Fruit fly (Drosophila melanogaster) whole organism, prepupa: ENCODE results near the gene Slc25A46b.

Experiments used
- Blimp-1 ChIP-seq: fragments of 200-800 bp; sonication (Bioruptor generic); optimal IDR thresholded peaks from 3 replicates; lab custom pipeline; 2017; ENCODE audit warnings: missing biosample characterization, missing genetic modification characterization, mild to moderate bottlenecking, moderate library complexity, missing genetic modification reagents
- CG10631 ChIP-seq: fragments of 200-800 bp; sonication (Bioruptor generic); optimal IDR thresholded peaks from 2 replicates; lab custom pipeline; 2016; ENCODE audit warnings: missing biosample characterization, missing genetic modification characterization
- CG10669 ChIP-seq: fragments of 200-800 bp; sonication (Bioruptor generic); optimal IDR thresholded peaks from 3 replicates; lab custom pipeline; 2018; ENCODE audit warnings: missing biosample characterization, mild to moderate bottlenecking, missing genetic modification characterization, moderate library complexity
- CG11294 ChIP-seq: fragments of 200-800 bp; sonication (Bioruptor generic); IDR thresholded peaks from 2 replicates; pipeline ENCODE4 v1.3.6; 2022; ENCODE audit warnings: missing biosample characterization, missing genetic modification characterization
- CG11762 ChIP-seq: fragments of 200-800 bp; sonication (Bioruptor generic); optimal IDR thresholded peaks from 3 replicates; lab custom pipeline; 2016; ENCODE audit warnings: missing biosample characterization, missing genetic modification characterization; ENCODE audit not compliant: insufficient read depth
- CG11902 ChIP-seq: fragments of 200-800 bp; sonication (Bioruptor generic); optimal IDR thresholded peaks from 3 replicates; lab custom pipeline; 2016; ENCODE audit warnings: missing biosample characterization, missing genetic modification characterization
- CG15336 ChIP-seq: fragments of 200-800 bp; sonication (Bioruptor generic); IDR thresholded peaks from 2 replicates; pipeline ENCODE4 v1.3.6; 2022; ENCODE audit warnings: missing biosample characterization, missing genetic modification characterization
- CG16779 ChIP-seq: fragments of 200-800 bp; sonication (Bioruptor generic); optimal IDR thresholded peaks from 3 replicates; lab custom pipeline; 2017; ENCODE audit warnings: missing biosample characterization, mild to moderate bottlenecking, missing genetic modification characterization
- CG31627 ChIP-seq: fragments of 200-800 bp; sonication (Bioruptor generic); optimal IDR thresholded peaks from 3 replicates; lab custom pipeline; 2016; ENCODE audit warnings: missing biosample characterization, missing genetic modification characterization
- CG32006 ChIP-seq: fragments of 200-800 bp; sonication (Bioruptor generic); optimal IDR thresholded peaks from 3 replicates; lab custom pipeline; 2017; ENCODE audit warnings: missing biosample characterization, mild to moderate bottlenecking, missing genetic modification characterization
- CG34406 ChIP-seq: fragments of 200-800 bp; sonication (Bioruptor generic); optimal IDR thresholded peaks from 3 replicates; lab custom pipeline; 2016; ENCODE audit warnings: missing biosample characterization, missing genetic modification characterization
- CG3919 ChIP-seq: fragments of 200-800 bp; sonication (Bioruptor generic); optimal IDR thresholded peaks from 3 replicates; lab custom pipeline; 2016; ENCODE audit warnings: missing biosample characterization, missing genetic modification characterization
- CG6163 ChIP-seq: fragments of 200-800 bp; sonication (Bioruptor generic); IDR thresholded peaks from 3 replicates; pipeline ENCODE4 v1.3.6; 2022; ENCODE audit warnings: missing biosample characterization, missing genetic modification characterization
- CG6276 ChIP-seq: fragments of 200-800 bp; sonication (Bioruptor generic); optimal IDR thresholded peaks from 2 replicates; lab custom pipeline; 2017; ENCODE audit warnings: missing biosample characterization, mild to moderate bottlenecking, missing genetic modification characterization
- CG6792 ChIP-seq: fragments of 200-800 bp; sonication (Bioruptor generic); optimal IDR thresholded peaks from 3 replicates; lab custom pipeline; 2016; ENCODE audit warnings: missing biosample characterization, missing genetic modification characterization
- CG7368 ChIP-seq: fragments of 200-800 bp; sonication (Bioruptor generic); optimal IDR thresholded peaks from 3 replicates; lab custom pipeline; 2016; ENCODE audit warnings: missing biosample characterization, missing genetic modification characterization
- CG8319 ChIP-seq: fragments of 200-800 bp; sonication (Bioruptor generic); optimal IDR thresholded peaks from 3 replicates; lab custom pipeline; 2016; ENCODE audit warnings: missing biosample characterization, missing genetic modification characterization
- CG8632 ChIP-seq: fragments of 200-800 bp; sonication (Bioruptor generic); optimal IDR thresholded peaks from 3 replicates; lab custom pipeline; 2016; ENCODE audit warnings: missing biosample characterization, missing genetic modification characterization
- CG9139 ChIP-seq: fragments of 200-800 bp; sonication (Bioruptor generic); optimal IDR thresholded peaks from 3 replicates; lab custom pipeline; 2017; ENCODE audit warnings: missing biosample characterization, mild to moderate bottlenecking, missing genetic modification characterization
- Eip75B ChIP-seq: fragments of 200-800 bp; sonication (Bioruptor generic); optimal IDR thresholded peaks from 3 replicates; lab custom pipeline; 2016; ENCODE audit warnings: missing biosample characterization, missing genetic modification characterization
- Eip93F ChIP-seq: fragments of 200-800 bp; sonication (Bioruptor generic); optimal IDR thresholded peaks from 2 replicates; lab custom pipeline; 2016; ENCODE audit warnings: missing biosample characterization, mild to moderate bottlenecking, missing genetic modification characterization
- Hr38 ChIP-seq: sonication (Bioruptor generic); optimal IDR thresholded peaks from 2 replicates; lab custom pipeline; 2016; ENCODE audit warnings: missing biosample characterization, missing genetic modification characterization
- Hr39 ChIP-seq: fragments of 200-800 bp; sonication (Bioruptor generic); optimal IDR thresholded peaks from 2 replicates; lab custom pipeline; 2016; ENCODE audit warnings: missing biosample characterization, missing genetic modification characterization
- Hr4 ChIP-seq: fragments of 200-800 bp; sonication (Bioruptor generic); optimal IDR thresholded peaks from 3 replicates; lab custom pipeline; 2016; ENCODE audit warnings: missing biosample characterization, missing genetic modification characterization
- OdsH ChIP-seq: fragments of 200-800 bp; sonication (Bioruptor generic); optimal IDR thresholded peaks from 3 replicates; lab custom pipeline; 2016; ENCODE audit warnings: missing biosample characterization, missing genetic modification characterization
- Smox ChIP-seq: fragments of 200-800 bp; sonication (Bioruptor generic); optimal IDR thresholded peaks from 3 replicates; lab custom pipeline; 2016; ENCODE audit warnings: missing biosample characterization, missing genetic modification characterization
- Sox14 ChIP-seq: fragments of 200-800 bp; sonication (Bioruptor generic); optimal IDR thresholded peaks from 3 replicates; lab custom pipeline; 2016; ENCODE audit warnings: missing biosample characterization, missing genetic modification characterization
- achi ChIP-seq: fragments of 200-800 bp; sonication (Bioruptor generic); optimal IDR thresholded peaks from 3 replicates; lab custom pipeline; 2016; ENCODE audit warnings: missing biosample characterization, missing genetic modification characterization
- cyc ChIP-seq: fragments of 200-800 bp; sonication (Bioruptor generic); optimal IDR thresholded peaks from 3 replicates; lab custom pipeline; 2016; ENCODE audit warnings: missing biosample characterization, missing genetic modification characterization
- dac ChIP-seq: fragments of 200-800 bp; sonication (Bioruptor generic); optimal IDR thresholded peaks from 2 replicates; lab custom pipeline; 2017; ENCODE audit warnings: missing biosample characterization, mild to moderate bottlenecking, missing genetic modification characterization
- dsx ChIP-seq: fragments of 200-800 bp; optimal IDR thresholded peaks from 3 replicates; lab custom pipeline; 2019; ENCODE audit warnings: missing biosample characterization, mild to moderate bottlenecking, missing genetic modification characterization, moderate library complexity; ENCODE audit not compliant: poor library complexity, severe bottlenecking
- fd59A ChIP-seq: fragments of 200-800 bp; sonication (Bioruptor generic); optimal IDR thresholded peaks from 2 replicates; lab custom pipeline; 2017; ENCODE audit warnings: missing biosample characterization, mild to moderate bottlenecking, missing genetic modification characterization, missing genetic modification reagents
- net ChIP-seq: fragments of 200-800 bp; sonication (Bioruptor generic); optimal IDR thresholded peaks from 3 replicates; lab custom pipeline; 2016; ENCODE audit warnings: missing biosample characterization, missing genetic modification characterization
- salr ChIP-seq, 2 experiments: fragments of 200-800 bp; sonication (Bioruptor generic); optimal IDR thresholded peaks; 3 replicates each; lab custom pipeline; 2016 to 2018; ENCODE audit warnings: missing biosample characterization in 2 of 2, missing genetic modification characterization in 2 of 2, mild to moderate bottlenecking in 1 of 2
- ss ChIP-seq, 2 experiments: fragments of 200-800 bp; sonication (Bioruptor generic); optimal IDR thresholded peaks; 2 replicates in 1 of 2; 3 replicates in 1 of 2; lab custom pipeline; 2017 to 2018; ENCODE audit warnings: mild to moderate bottlenecking in 2 of 2, missing biosample characterization in 2 of 2, missing genetic modification characterization in 2 of 2, moderate library complexity in 1 of 2
- svp ChIP-seq: fragments of 200-800 bp; sonication (Bioruptor generic); peaks from one replicate; lab custom pipeline; 2016; ENCODE audit warnings: missing biosample characterization, missing genetic modification characterization

Slc25A46b gene

dm6 chr2L:18096268-18096667 is at the start of gene Slc25A46b:
Gene Slc25A46b (plus strand): TSS chr2L:18096568.
- TF ChIP-seq CG7368 (no peak), CG3919 (GFP tag; lab: Kevin White, UChicago) (no peak), CG11762 (GFP tag; lab: Kevin White, UChicago) (no peak), Eip93F (no peak), CG8319 (no peak), CG34406 (no peak), dsx (GFP tag; lab: Kevin White, UChicago) (no peak), Sox14 (GFP tag; lab: Kevin White, UChicago) (no peak), CG8632 (GFP tag; lab: Kevin White, UChicago) (no peak), Eip75B (no peak), CG10631 (no peak), ss (GFP tag; optimal IDR thresholded peaks at IDR 0.05; lab: Kevin White, UChicago) (no peak)

dm6 chr2L:18067266-18067665 is 29.1 kb upstream of the Slc25A46b start:
- no peak for TF ChIP-seq dac
- no peak for TF ChIP-seq svp (GFP tag; lab: Kevin White, UChicago)
- TF ChIP-seq CG9139 (GFP tag; lab: Kevin White, UChicago): no peak
- TF ChIP-seq CG7368: no peak
- no peak for TF ChIP-seq CG8319
- TF ChIP-seq cyc: no peak
- no peak for TF ChIP-seq CG32006
- no peak for TF ChIP-seq CG10669 (GFP tag; lab: Kevin White, UChicago)
- TF ChIP-seq CG6163 (GFP tag; lab: Robert Waterston, UW): no peak
- no peak for TF ChIP-seq OdsH
- no peak for TF ChIP-seq CG6792
- no peak for TF ChIP-seq CG16779 (tag; lab: Kevin White, UChicago)
- no peak for TF ChIP-seq CG11762 (GFP tag; lab: Kevin White, UChicago)
- no peak for TF ChIP-seq Hr4 (GFP tag; lab: Kevin White, UChicago)

- TF ChIP-seq Hr38 (GFP tag; lab: Kevin White, UChicago) (no peak), dsx (GFP tag; lab: Kevin White, UChicago) (no peak), Hr4 (GFP tag; lab: Kevin White, UChicago) (no peak), CG32006 (no peak), OdsH (no peak), fd59A (GFP tag; lab: Kevin White, UChicago) (no peak), CG31627 (no peak), CG11294 (GFP tag; lab: Robert Waterston, UW) (no peak), CG8319 (no peak), CG34406 (no peak), achi (GFP tag; lab: Kevin White, UChicago) (no peak), salr (GFP tag; optimal IDR thresholded peaks at IDR 0.05; lab: Kevin White, UChicago) (no peak), Hr39 (GFP tag; lab: Kevin White, UChicago) (no peak)
Observed at dm6 chr2L:18077969-18078368, 18.4 kb upstream of the Slc25A46b start, which contains the start of gene Arr1. Gene Arr1 (plus strand): TSS chr2L:18078269.

dm6 chr2L:18081328-18081727 is 15.0 kb upstream of the Slc25A46b start, which contains the start of gene ninaD:
Gene ninaD (plus strand): TSS chr2L:18081628.
- TF ChIP-seq Blimp-1 (no peak), Smox (no peak), Eip93F (no peak), CG6276 (no peak), CG15336 (GFP tag; lab: Robert Waterston, UW) (no peak), CG16779 (tag; lab: Kevin White, UChicago) (no peak), net (GFP tag; lab: Kevin White, UChicago) (no peak), svp (GFP tag; lab: Kevin White, UChicago) (no peak), dsx (GFP tag; lab: Kevin White, UChicago) (no peak), CG11902 (GFP tag; lab: Kevin White, UChicago) (no peak)
- TF ChIP-seq, all 60 proteins: peak for 0
